Worm (Caenorhabditis elegans) whole organism, L4/young adult: ENCODE data around the gene eif-3.F.

Source experiments
- W03F9.2 ChIP-seq: fragments of 150-350 bp; optimal IDR thresholded peaks from 2 replicates; lab custom pipeline; 2014; ENCODE audit warnings: missing biosample characterization, missing genetic modification characterization
- him-1 ChIP-seq: sonication (generic microtip); optimal IDR thresholded peaks from 2 replicates; lab custom pipeline; 2016; ENCODE audit warnings: missing genotype, missing genetic modification reagents, missing genetic modification characterization, missing compliant biosample characterization

- TF ChIP-seq him-1 (tag; lab: Kevin White, UChicago) (no peak), W03F9.2 (tag; lab: Kevin White, UChicago) (no peak)
Observed at ce11 chrII:9305575-9305974, 25.9 kb upstream of the eif-3.F start.
